Worm (Caenorhabditis elegans): ENCODE data around the gene srr-4.

Gene srr-4

DNA sequence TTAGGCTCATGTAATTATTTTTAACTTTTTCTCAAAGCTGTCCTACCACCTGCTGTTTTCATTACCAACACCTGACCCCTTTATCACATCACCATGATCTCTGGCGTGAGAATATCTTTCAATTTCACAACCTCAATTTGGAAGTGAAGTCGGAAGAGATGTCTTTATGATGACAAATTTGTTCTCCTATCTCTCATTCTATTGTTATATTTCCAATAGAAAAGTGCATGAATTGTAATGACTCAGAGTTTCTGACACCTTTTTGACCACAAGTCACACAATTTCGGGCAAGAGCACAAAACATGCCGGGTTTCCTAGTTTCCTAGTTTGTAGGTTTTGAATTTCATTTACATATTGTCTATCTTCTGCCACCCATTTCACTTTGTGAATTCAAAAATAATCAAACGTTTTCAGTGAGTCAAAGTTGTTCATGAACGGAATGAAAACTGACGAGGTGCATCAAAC, at the start of gene srr-4:
Gene srr-4 (plus strand): TSS at position 415 of the 465 bp plus-strand sequence.
- TF ChIP-seq med-1 (GFP tag; optimal IDR thresholded peaks at IDR 0.05; ENCODE audit: insufficient read depth), result no peak
- TF ChIP-seq flt-1 (GFP tag; IDR thresholded peaks at IDR 0.05), result no peak
- TF ChIP-seq T22C8.4 (GFP tag; IDR thresholded peaks at IDR 0.05), result no peak
- no peak for TF ChIP-seq cog-1 (tag; optimal IDR thresholded peaks at IDR 0.05)
- TF ChIP-seq ref-1 (GFP tag; conservative IDR thresholded peaks at IDR 0.05), result no peak
- TF ChIP-seq klf-2 (GFP tag; conservative IDR thresholded peaks at IDR 0.05), result no peak
- TF ChIP-seq ztf-29 (GFP tag; IDR thresholded peaks at IDR 0.05), result no peak
- TF ChIP-seq tab-1 (GFP tag; IDR thresholded peaks at IDR 0.05), result no peak
- TF ChIP-seq ztf-23 (GFP tag; IDR thresholded peaks at IDR 0.05), result no peak

DNA sequence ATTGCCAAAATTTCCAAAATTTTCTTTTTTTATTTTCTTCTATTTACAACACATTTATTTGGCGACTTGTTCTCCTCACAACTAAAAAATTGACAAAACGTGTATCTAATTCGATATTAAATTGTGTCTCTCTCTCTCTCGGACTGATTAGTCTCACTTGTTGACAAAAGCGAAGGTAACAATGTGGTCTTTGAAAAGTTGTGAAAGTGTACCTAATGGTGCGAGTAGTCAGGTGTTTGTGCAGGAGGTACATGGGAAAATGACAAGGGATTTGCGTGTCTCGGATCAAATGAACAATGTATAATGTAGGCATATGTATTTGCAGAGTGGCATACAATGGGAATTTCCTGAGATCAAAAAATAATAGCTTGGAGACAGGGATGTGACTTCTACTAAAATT, 49.5 kb upstream of the srr-4 start:
- TF ChIP-seq ref-1 (GFP tag; conservative IDR thresholded peaks at IDR 0.05), result no peak
- TF ChIP-seq ztf-23 (GFP tag; IDR thresholded peaks at IDR 0.05), result no peak
- no peak for TF ChIP-seq flt-1 (GFP tag; IDR thresholded peaks at IDR 0.05)
- TF ChIP-seq med-1 (GFP tag; optimal IDR thresholded peaks at IDR 0.05; ENCODE audit: insufficient read depth), result no peak
- TF ChIP-seq ztf-29 (GFP tag; IDR thresholded peaks at IDR 0.05), result no peak
- TF ChIP-seq klf-2 (GFP tag; conservative IDR thresholded peaks at IDR 0.05), result no peak
- TF ChIP-seq cog-1 (tag; optimal IDR thresholded peaks at IDR 0.05), result no peak
- TF ChIP-seq tab-1 (GFP tag; IDR thresholded peaks at IDR 0.05), result no peak
- TF ChIP-seq T22C8.4 (GFP tag; IDR thresholded peaks at IDR 0.05), result no peak

DNA sequence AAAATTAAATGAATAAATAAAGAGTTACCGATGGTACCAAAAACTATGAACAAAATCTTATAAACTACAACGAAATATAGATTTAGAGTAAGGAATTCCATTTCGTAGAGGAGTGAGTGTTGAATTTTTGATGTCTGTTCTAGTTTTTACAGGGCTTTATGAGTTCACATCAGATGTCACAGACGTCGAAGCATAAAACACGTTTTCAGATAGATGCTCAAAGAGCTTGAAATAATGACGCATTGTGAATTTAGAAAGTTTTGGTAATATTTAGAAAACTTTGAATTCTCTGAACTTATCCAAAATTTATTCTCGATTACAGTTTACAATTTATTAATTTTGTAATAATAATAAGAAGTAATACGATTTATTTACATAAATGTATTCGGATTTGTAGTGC, 46.1 kb upstream of the srr-4 start, which contains the start of gene srsx-9:
Gene srsx-9 (minus strand): TSS at position 101 of the 400 bp plus-strand sequence.
- no peak for TF ChIP-seq T22C8.4 (GFP tag; IDR thresholded peaks at IDR 0.05)
- no peak for TF ChIP-seq ref-1 (GFP tag; conservative IDR thresholded peaks at IDR 0.05)
- no peak for TF ChIP-seq ztf-23 (GFP tag; IDR thresholded peaks at IDR 0.05)
- TF ChIP-seq tab-1 (GFP tag; IDR thresholded peaks at IDR 0.05), result no peak
- TF ChIP-seq flt-1 (GFP tag; IDR thresholded peaks at IDR 0.05), result no peak
- TF ChIP-seq ztf-29 (GFP tag; IDR thresholded peaks at IDR 0.05), result no peak
- TF ChIP-seq cog-1 (tag; optimal IDR thresholded peaks at IDR 0.05), result no peak
- no peak for TF ChIP-seq klf-2 (GFP tag; conservative IDR thresholded peaks at IDR 0.05)
- TF ChIP-seq med-1 (GFP tag; optimal IDR thresholded peaks at IDR 0.05; ENCODE audit: insufficient read depth), result no peak

DNA sequence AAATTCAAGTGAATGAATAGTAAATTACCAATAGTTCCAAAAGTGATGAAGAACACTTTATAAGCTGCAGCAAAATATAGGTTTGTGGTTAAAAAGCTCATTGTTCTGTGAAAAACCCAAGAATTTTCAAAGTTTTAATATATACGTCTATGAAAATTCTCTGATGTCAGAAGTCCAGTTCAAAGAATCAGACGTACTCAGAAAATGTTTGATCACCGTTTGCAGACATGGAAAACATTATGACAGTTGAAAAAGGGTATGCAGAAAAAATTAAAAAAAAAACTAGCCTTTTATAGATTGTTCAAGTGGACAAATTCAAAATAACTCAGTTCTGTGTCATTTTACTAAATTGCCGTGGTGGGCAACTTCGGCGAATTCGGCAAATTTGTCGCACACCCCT, 44.3 kb upstream of the srr-4 start, which contains the start of gene srsx-10:
Gene srsx-10 (minus strand): TSS at position 101 of the 400 bp plus-strand sequence.
- TF ChIP-seq flt-1 (GFP tag; IDR thresholded peaks at IDR 0.05) (no peak), cog-1 (tag; optimal IDR thresholded peaks at IDR 0.05) (no peak), tab-1 (GFP tag; IDR thresholded peaks at IDR 0.05) (no peak), T22C8.4 (GFP tag; IDR thresholded peaks at IDR 0.05) (no peak), klf-2 (GFP tag; conservative IDR thresholded peaks at IDR 0.05) (no peak), ztf-23 (GFP tag; IDR thresholded peaks at IDR 0.05) (no peak), ztf-29 (GFP tag; IDR thresholded peaks at IDR 0.05) (no peak), ref-1 (GFP tag; conservative IDR thresholded peaks at IDR 0.05) (no peak), med-1 (GFP tag; optimal IDR thresholded peaks at IDR 0.05; ENCODE audit: insufficient read depth) (no peak)

DNA sequence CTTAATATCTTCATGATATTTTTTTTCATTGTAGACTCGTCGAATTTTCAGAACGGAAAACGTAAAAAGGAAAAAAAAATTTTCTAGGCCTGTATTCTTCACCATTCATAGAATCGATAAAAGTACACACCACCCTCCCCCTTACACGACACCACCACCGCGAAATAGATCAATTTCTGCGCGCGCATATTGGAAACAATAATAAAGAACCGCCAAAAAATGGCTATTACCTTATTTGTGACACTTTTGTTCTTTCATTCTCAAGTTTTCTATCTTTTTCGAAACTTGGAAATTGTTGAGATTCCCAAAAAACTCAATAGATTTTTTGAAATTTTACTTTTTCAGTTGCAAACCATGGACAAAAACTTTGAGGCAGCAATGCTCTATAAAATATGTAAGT, 43.9 kb upstream of the srr-4 start, which contains the start of gene F26G5.1:
Gene F26G5.1 (plus strand): TSS at position 339 of the 400 bp plus-strand sequence.
- TF ChIP-seq ztf-29 (GFP tag; IDR thresholded peaks at IDR 0.05), result no peak
- no peak for TF ChIP-seq ref-1 (GFP tag; conservative IDR thresholded peaks at IDR 0.05)
- no peak for TF ChIP-seq tab-1 (GFP tag; IDR thresholded peaks at IDR 0.05)
- TF ChIP-seq flt-1 (GFP tag; IDR thresholded peaks at IDR 0.05), result no peak
- no peak for TF ChIP-seq klf-2 (GFP tag; conservative IDR thresholded peaks at IDR 0.05)
- TF ChIP-seq T22C8.4 (GFP tag; IDR thresholded peaks at IDR 0.05), result no peak
- TF ChIP-seq ztf-23 (GFP tag; IDR thresholded peaks at IDR 0.05), result no peak
- no peak for TF ChIP-seq med-1 (GFP tag; optimal IDR thresholded peaks at IDR 0.05; ENCODE audit: insufficient read depth)
- no peak for TF ChIP-seq cog-1 (tag; optimal IDR thresholded peaks at IDR 0.05)

DNA sequence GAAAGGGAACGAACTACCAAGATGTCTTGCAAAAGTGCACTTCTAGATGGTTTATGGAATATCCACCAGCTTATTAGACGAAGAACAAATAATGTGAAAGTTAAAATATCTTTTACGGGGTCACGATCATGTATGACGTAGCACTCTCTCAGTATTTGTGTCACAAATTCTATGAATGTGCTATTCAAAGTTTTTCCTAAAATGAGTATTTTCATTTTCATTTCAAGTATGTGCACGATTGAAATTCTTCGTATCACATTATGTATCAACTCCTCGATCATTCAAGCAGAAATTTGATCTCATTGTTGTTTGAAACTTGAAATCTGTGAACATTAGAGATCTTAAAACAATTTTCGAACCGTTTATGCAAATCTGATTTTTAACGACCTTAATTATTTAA, 41.5 kb upstream of the srr-4 start:
- TF ChIP-seq med-1 (GFP tag; optimal IDR thresholded peaks at IDR 0.05; ENCODE audit: insufficient read depth), result no peak
- no peak for TF ChIP-seq tab-1 (GFP tag; IDR thresholded peaks at IDR 0.05)
- TF ChIP-seq ztf-29 (GFP tag; IDR thresholded peaks at IDR 0.05), result no peak
- TF ChIP-seq ztf-23 (GFP tag; IDR thresholded peaks at IDR 0.05), result no peak
- TF ChIP-seq klf-2 (GFP tag; conservative IDR thresholded peaks at IDR 0.05), result no peak
- TF ChIP-seq T22C8.4 (GFP tag; IDR thresholded peaks at IDR 0.05), result no peak

DNA sequence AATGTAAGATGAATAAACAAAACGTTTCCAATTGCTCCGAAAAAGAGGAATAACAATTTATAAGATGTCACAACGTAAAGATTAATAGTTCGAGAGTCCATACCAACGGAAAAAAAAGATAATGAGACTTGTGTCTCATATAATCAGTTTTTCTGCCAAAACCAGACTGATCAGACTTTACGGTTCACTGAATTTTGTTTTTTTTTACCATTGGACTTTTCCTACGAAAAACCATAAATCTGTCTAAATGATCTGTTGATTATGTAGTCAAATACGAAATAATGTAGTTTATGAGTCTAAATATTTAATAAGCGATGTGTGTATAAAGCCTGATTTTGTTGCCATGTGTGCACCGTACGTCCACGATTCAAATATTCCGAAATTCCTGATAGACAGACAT, 40.0 kb upstream of the srr-4 start, which contains the start of gene srsx-11:
Gene srsx-11 (minus strand): TSS at position 101 of the 400 bp plus-strand sequence.
- TF ChIP-seq ztf-23 (GFP tag; IDR thresholded peaks at IDR 0.05), result no peak
- no peak for TF ChIP-seq cog-1 (tag; optimal IDR thresholded peaks at IDR 0.05)
- no peak for TF ChIP-seq T22C8.4 (GFP tag; IDR thresholded peaks at IDR 0.05)
- TF ChIP-seq klf-2 (GFP tag; conservative IDR thresholded peaks at IDR 0.05), result no peak
- TF ChIP-seq flt-1 (GFP tag; IDR thresholded peaks at IDR 0.05), result no peak
- TF ChIP-seq med-1 (GFP tag; optimal IDR thresholded peaks at IDR 0.05; ENCODE audit: insufficient read depth), result no peak
- TF ChIP-seq ztf-29 (GFP tag; IDR thresholded peaks at IDR 0.05), result no peak
- TF ChIP-seq ref-1 (GFP tag; conservative IDR thresholded peaks at IDR 0.05), result no peak
- no peak for TF ChIP-seq tab-1 (GFP tag; IDR thresholded peaks at IDR 0.05)

DNA sequence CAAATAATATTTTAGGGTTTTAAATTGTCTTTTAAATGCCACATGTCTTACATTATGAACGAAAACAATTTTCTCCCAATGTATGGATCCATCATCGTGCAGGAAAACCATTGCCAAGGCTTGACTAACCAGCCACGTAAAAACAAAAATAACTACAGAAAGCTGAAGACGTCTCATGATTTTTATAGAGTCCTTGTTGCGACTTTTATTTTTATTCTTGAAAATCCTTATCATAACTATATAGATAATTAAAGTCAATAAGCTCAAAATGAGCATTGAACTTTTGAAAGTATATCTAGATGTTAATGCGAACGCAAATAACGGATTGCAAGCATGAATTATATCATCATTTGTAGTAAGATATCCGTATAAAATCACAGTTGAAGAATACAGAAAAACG, 38.9 kb upstream of the srr-4 start:
- TF ChIP-seq T22C8.4 (GFP tag; IDR thresholded peaks at IDR 0.05) (no peak), ztf-23 (GFP tag; IDR thresholded peaks at IDR 0.05) (no peak), klf-2 (GFP tag; conservative IDR thresholded peaks at IDR 0.05) (no peak), flt-1 (GFP tag; IDR thresholded peaks at IDR 0.05) (no peak), med-1 (GFP tag; optimal IDR thresholded peaks at IDR 0.05; ENCODE audit: insufficient read depth) (no peak), tab-1 (GFP tag; IDR thresholded peaks at IDR 0.05) (no peak), ref-1 (GFP tag; conservative IDR thresholded peaks at IDR 0.05) (no peak), cog-1 (tag; optimal IDR thresholded peaks at IDR 0.05) (no peak), ztf-29 (GFP tag; IDR thresholded peaks at IDR 0.05) (no peak)

DNA sequence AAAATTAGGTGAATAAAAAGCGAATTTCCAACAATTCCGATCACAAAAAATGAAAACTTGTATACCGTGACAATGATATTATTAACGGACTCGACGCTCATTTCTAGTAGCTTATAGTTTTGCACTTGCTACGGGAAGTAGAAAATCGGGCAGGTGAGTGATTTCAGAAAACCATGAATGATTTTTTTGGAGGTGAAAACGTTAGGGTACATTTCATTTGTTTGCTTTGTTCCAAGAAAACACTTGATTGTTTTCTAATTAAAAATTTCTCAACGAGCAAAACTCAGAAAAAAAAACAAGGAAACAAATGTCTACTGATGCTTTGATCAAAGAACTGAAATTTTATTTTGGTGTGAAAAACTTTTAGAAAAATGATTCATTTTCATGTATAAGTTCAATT, 38.2 kb upstream of the srr-4 start, which contains the start of gene srsx-12:
Gene srsx-12 (minus strand): TSS at position 101 of the 400 bp plus-strand sequence.
- TF ChIP-seq tab-1 (GFP tag; IDR thresholded peaks at IDR 0.05) (no peak), klf-2 (GFP tag; conservative IDR thresholded peaks at IDR 0.05) (no peak), ztf-29 (GFP tag; IDR thresholded peaks at IDR 0.05) (no peak), flt-1 (GFP tag; IDR thresholded peaks at IDR 0.05) (no peak), med-1 (GFP tag; optimal IDR thresholded peaks at IDR 0.05; ENCODE audit: insufficient read depth) (no peak), T22C8.4 (GFP tag; IDR thresholded peaks at IDR 0.05) (no peak), cog-1 (tag; optimal IDR thresholded peaks at IDR 0.05) (no peak), ref-1 (GFP tag; conservative IDR thresholded peaks at IDR 0.05) (no peak), ztf-23 (GFP tag; IDR thresholded peaks at IDR 0.05) (no peak)

Data from whole organism, midembryonic.